Fruit fly (Drosophila melanogaster) whole organism, pupa: ENCODE measurements around the gene CG15014.
A peak's percentile ranks its signal among the peaks of the same experiment; 100 is the strongest.

ENCODE experiments used
- CG10348 ChIP-seq: fragments of 200-800 bp; sonication (Bioruptor generic); IDR thresholded peaks from 2 replicates; pipeline ENCODE4 v1.3.6; 2022; ENCODE audit warnings: missing biosample characterization, missing genetic modification characterization
- CG12605 ChIP-seq: fragments of 200-800 bp; sonication (Bioruptor generic); IDR thresholded peaks from 2 replicates; pipeline ENCODE4 v1.3.6; 2022; ENCODE audit warnings: missing biosample characterization, missing genetic modification characterization
- CG13204 ChIP-seq: fragments of 200-800 bp; sonication (Bioruptor generic); optimal IDR thresholded peaks from 2 replicates; lab custom pipeline; 2018; ENCODE audit warnings: missing biosample characterization, mild to moderate bottlenecking, missing genetic modification characterization, moderate library complexity
- CG14655 ChIP-seq: fragments of 200-800 bp; sonication (Bioruptor generic); optimal IDR thresholded peaks from 3 replicates; lab custom pipeline; 2017; ENCODE audit warnings: mild to moderate bottlenecking, missing biosample characterization, missing genetic modification reagents, missing genetic modification characterization
- CG15710 ChIP-seq: fragments of 200-800 bp; sonication (Bioruptor generic); optimal IDR thresholded peaks from 2 replicates; lab custom pipeline; 2018; ENCODE audit warnings: missing biosample characterization, mild to moderate bottlenecking, missing genetic modification characterization, moderate library complexity
- CG17806 ChIP-seq: fragments of 200-800 bp; sonication (Bioruptor generic); optimal IDR thresholded peaks from 2 replicates; lab custom pipeline; 2018; ENCODE audit warnings: missing biosample characterization, mild to moderate bottlenecking, missing genetic modification characterization, moderate library complexity
- CG32121 ChIP-seq: fragments of 200-800 bp; sonication (Bioruptor generic); IDR thresholded peaks from 2 replicates; pipeline ENCODE4 v1.3.6; 2022; ENCODE audit warnings: missing biosample characterization, missing genetic modification characterization
- CG34367 ChIP-seq: fragments of 200-800 bp; sonication (Bioruptor generic); optimal IDR thresholded peaks from 2 replicates; lab custom pipeline; 2018; ENCODE audit warnings: missing biosample characterization, mild to moderate bottlenecking, missing genetic modification characterization
- CG4496 ChIP-seq: fragments of 200-800 bp; sonication (Bioruptor generic); IDR thresholded peaks from 3 replicates; pipeline ENCODE4 v1.3.6; 2022; ENCODE audit warnings: missing biosample characterization, missing genetic modification characterization
- CG8159 ChIP-seq: fragments of 200-800 bp; sonication (Bioruptor generic); optimal IDR thresholded peaks from 3 replicates; lab custom pipeline; 2018; ENCODE audit warnings: missing biosample characterization, mild to moderate bottlenecking, missing genetic modification characterization, moderate library complexity
- CG8301 ChIP-seq: fragments of 200-800 bp; sonication (Bioruptor generic); optimal IDR thresholded peaks from 2 replicates; lab custom pipeline; 2018; ENCODE audit warnings: missing biosample characterization, mild to moderate bottlenecking, missing genetic modification characterization
- CG9948 ChIP-seq: fragments of 200-800 bp; sonication (Bioruptor generic); optimal IDR thresholded peaks from 2 replicates; lab custom pipeline; 2018; ENCODE audit warnings: missing biosample characterization, mild to moderate bottlenecking, missing genetic modification characterization, moderate library complexity
- D1 ChIP-seq: fragments of 200-800 bp; sonication (Bioruptor generic); optimal IDR thresholded peaks from 2 replicates; lab custom pipeline; 2018; ENCODE audit warnings: missing biosample characterization, mild to moderate bottlenecking, missing genetic modification characterization, moderate library complexity
- EcR ChIP-seq: fragments of 200-800 bp; sonication (Bioruptor generic); optimal IDR thresholded peaks from 3 replicates; lab custom pipeline; 2019; ENCODE audit warnings: missing biosample characterization, missing genetic modification characterization, mild to moderate bottlenecking, moderate library complexity, missing genetic modification reagents
- Ets98B ChIP-seq: fragments of 200-800 bp; sonication (Bioruptor generic); IDR thresholded peaks from 2 replicates; pipeline ENCODE4 v1.3.6; 2022; ENCODE audit warnings: missing biosample characterization, missing genetic modification characterization
- Pif1A ChIP-seq: fragments of 200-800 bp; sonication (Bioruptor generic); optimal IDR thresholded peaks from 3 replicates; lab custom pipeline; 2016; ENCODE audit warnings: missing biosample characterization, missing genetic modification characterization
- Pif1B ChIP-seq: fragments of 200-800 bp; sonication (Bioruptor generic); optimal IDR thresholded peaks from 3 replicates; lab custom pipeline; 2016; ENCODE audit warnings: missing biosample characterization, missing genetic modification characterization
- Snoo ChIP-seq: fragments of 200-800 bp; sonication (Bioruptor generic); optimal IDR thresholded peaks from 3 replicates; lab custom pipeline; 2017; ENCODE audit warnings: missing biosample characterization, mild to moderate bottlenecking, missing genetic modification characterization, inconsistent platforms
- fd96Ca ChIP-seq: fragments of 200-800 bp; sonication (Bioruptor generic); IDR thresholded peaks from 3 replicates; pipeline ENCODE4 v1.3.6; 2022; ENCODE audit warnings: missing biosample characterization, missing genetic modification characterization
- gl ChIP-seq: fragments of 200-800 bp; sonication (Bioruptor generic); optimal IDR thresholded peaks from 2 replicates; lab custom pipeline; 2018; ENCODE audit warnings: missing biosample characterization, mild to moderate bottlenecking, missing genetic modification characterization
- rn ChIP-seq: fragments of 200-800 bp; sonication (Bioruptor generic); IDR thresholded peaks from 2 replicates; pipeline ENCODE4 v1.3.6; 2022; ENCODE audit warnings: missing biosample characterization, missing genetic modification characterization

Gene CG15014

DNA sequence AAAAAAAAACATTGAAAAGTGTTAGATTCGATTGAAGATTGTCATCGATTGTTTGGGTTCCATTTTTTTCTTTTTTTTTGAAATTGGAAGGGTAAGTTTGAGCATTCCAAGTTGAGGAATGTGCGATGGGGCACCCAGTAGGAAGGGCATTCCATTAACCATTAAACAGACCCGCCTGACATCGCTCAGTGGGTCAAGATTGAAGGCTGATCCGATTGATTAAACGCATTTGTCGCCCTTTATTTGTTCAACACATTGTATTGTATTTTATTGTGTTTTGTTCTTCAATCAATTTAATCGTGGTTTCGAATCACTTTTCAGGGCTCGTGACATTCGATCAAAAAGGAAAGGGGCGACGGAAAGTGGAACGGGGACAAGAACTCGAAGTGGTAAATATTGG, 19.0 kb upstream of the CG15014 start:
- no peak for TF ChIP-seq CG9948 (tag; lab: Kevin White, UChicago)
- no peak for TF ChIP-seq gl
- no peak for TF ChIP-seq D1 (tag; lab: Kevin White, UChicago)
- no peak for TF ChIP-seq fd96Ca
- TF ChIP-seq CG8159 (tag; lab: Kevin White, UChicago), result no peak
- TF ChIP-seq CG4496 (GFP tag; lab: Robert Waterston, UW), result no peak
- no peak for TF ChIP-seq CG12605 (GFP tag; lab: Robert Waterston, UW)
- no peak for TF ChIP-seq CG15710 (tag; lab: Kevin White, UChicago)
- TF ChIP-seq CG32121, result no peak
- TF ChIP-seq CG14655, result no peak
- no peak for TF ChIP-seq CG8301 (tag; lab: Kevin White, UChicago)
- TF ChIP-seq CG34367 (tag; lab: Kevin White, UChicago), result no peak
- no peak for TF ChIP-seq Snoo (tag; lab: Kevin White, UChicago)
- TF ChIP-seq CG13204 (GFP tag; lab: Kevin White, UChicago), result no peak
- no peak for TF ChIP-seq EcR (GFP tag; lab: Kevin White, UChicago)
- TF ChIP-seq rn (GFP tag; lab: Robert Waterston, UW), result no peak
- TF ChIP-seq Ets98B (GFP tag; lab: Robert Waterston, UW), result no peak
- TF ChIP-seq Pif1B (GFP tag; lab: Kevin White, UChicago), result no peak

DNA sequence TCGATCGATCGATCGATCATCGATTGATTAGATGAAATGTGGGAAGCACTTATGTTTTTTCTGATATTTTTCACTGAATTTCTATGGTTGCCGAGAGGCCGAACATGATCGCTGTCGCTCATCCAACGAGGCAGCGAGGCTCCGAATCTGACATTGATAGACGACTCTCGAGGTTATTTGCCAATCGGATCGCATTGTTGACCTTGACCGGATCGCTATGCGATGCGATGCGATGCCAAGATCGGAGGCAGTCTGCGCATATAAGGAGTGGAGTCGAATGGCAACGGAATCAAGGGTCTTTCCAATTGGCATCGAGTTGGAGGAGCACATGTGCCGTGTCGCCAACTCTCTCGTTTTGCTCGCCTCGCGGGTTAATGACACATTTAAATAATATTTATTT, 18.2 kb upstream of the CG15014 start:
- TF ChIP-seq fd96Ca (no peak), Ets98B (GFP tag; lab: Robert Waterston, UW) (no peak), CG15710 (tag; lab: Kevin White, UChicago) (no peak), EcR (GFP tag; lab: Kevin White, UChicago) (no peak), Pif1A (GFP tag; lab: Kevin White, UChicago) (no peak), rn (GFP tag; lab: Robert Waterston, UW) (no peak), CG8159 (tag; lab: Kevin White, UChicago) (no peak), CG10348 (GFP tag; lab: Robert Waterston, UW) (no peak), CG17806 (tag; lab: Kevin White, UChicago) (no peak), CG4496 (GFP tag; lab: Robert Waterston, UW) (no peak), CG13204 (GFP tag; lab: Kevin White, UChicago) (no peak), CG12605 (GFP tag; lab: Robert Waterston, UW) (no peak), gl (no peak), CG32121 (no peak), CG8301 (tag; lab: Kevin White, UChicago) (no peak), D1 (tag; lab: Kevin White, UChicago) (no peak), Pif1B (GFP tag; lab: Kevin White, UChicago) (no peak)

DNA sequence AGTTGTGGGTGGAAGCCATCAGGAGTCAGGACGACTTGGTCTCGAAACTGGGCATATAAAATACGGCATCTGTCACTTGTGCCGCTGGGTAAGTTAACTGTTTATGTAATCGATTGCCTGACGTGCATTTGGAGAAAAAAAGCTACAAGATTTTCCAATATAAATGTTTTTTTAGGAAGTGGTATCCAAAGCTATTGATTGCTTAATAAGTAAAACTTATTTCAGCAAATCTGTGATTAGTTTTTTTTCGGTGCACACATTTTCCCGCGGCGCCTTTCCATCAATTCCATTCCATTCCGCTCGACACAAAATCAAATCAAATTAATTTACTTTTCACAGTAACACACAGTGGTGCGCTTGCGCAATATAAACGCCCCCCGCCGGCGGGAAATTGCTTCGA, 17.5 kb upstream of the CG15014 start:
- TF ChIP-seq CG32121 (peak; percentile 56; the same call in 1 of the 2 replicates), CG8301 (tag; lab: Kevin White, UChicago) (no peak), fd96Ca (no peak), Pif1B (GFP tag; lab: Kevin White, UChicago) (no peak), Ets98B (GFP tag; lab: Robert Waterston, UW) (peak; percentile 64), CG4496 (GFP tag; lab: Robert Waterston, UW) (peak; percentile 62; the same call in 2 of the 3 replicates)
- TF ChIP-seq, all 21 proteins: peak for 3

DNA sequence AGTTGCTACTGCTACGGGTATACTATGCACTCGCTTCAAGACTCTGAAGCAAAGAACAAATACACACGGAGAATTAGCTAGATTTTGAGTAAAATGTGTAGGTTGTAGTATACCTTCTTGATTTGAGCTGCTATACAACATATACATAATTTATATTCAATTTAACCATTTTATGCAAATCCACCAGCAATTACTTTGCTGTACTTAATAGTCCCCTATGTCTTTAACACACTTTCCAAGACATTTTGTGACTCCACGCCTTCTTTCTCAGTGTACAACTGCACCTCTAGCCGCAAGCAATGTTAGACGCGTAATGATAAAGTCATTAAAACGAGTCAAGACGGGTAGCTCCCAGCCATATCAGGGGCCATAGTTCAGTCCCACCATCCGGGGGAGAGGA, 14.5 kb upstream of the CG15014 start:
- TF ChIP-seq Snoo (tag; lab: Kevin White, UChicago) (no peak), CG17806 (tag; lab: Kevin White, UChicago) (peak; percentile 28), EcR (GFP tag; lab: Kevin White, UChicago) (no peak), fd96Ca (peak; percentile 55; the same call in 2 of the 3 replicates), D1 (tag; lab: Kevin White, UChicago) (no peak), CG15710 (tag; lab: Kevin White, UChicago) (no peak), CG12605 (GFP tag; lab: Robert Waterston, UW) (no peak), CG8301 (tag; lab: Kevin White, UChicago) (peak; percentile 69), Pif1B (GFP tag; lab: Kevin White, UChicago) (no peak), rn (GFP tag; lab: Robert Waterston, UW) (no peak), CG14655 (peak; percentile 79), CG32121 (peak; percentile 75), CG9948 (tag; lab: Kevin White, UChicago) (no peak), CG4496 (GFP tag; lab: Robert Waterston, UW) (peak; percentile 66; the same call in 2 of the 3 replicates), CG10348 (GFP tag; lab: Robert Waterston, UW) (no peak), gl (peak; percentile 50), CG34367 (tag; lab: Kevin White, UChicago) (no peak), CG8159 (tag; lab: Kevin White, UChicago) (peak; percentile 67), Pif1A (GFP tag; lab: Kevin White, UChicago) (peak; percentile 27), CG13204 (GFP tag; lab: Kevin White, UChicago) (no peak), Ets98B (GFP tag; lab: Robert Waterston, UW) (peak; percentile 70)
- TF ChIP-seq, all 21 proteins: peak for 10

DNA sequence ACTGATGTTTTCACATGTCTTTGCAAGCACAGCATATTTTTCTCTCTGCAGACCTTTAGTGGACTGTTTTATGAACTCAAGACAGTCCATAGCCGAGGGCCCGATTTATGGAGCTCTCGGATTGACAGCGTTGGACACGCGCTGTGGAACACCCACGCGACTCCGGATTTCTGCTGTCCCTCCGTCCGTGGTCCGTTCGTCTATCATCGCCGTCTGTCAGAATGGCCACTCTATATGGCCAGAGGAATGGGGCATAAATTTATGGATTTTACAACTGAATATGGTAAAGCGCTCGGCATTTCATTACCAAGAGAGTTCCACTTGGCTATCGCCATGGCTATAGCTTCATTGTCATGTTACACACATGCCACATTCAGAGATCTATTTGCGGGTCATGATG, 6.0 kb upstream of the CG15014 start:
- TF ChIP-seq CG17806 (tag; lab: Kevin White, UChicago) (no peak), CG8301 (tag; lab: Kevin White, UChicago) (no peak), CG4496 (GFP tag; lab: Robert Waterston, UW) (no peak), CG8159 (tag; lab: Kevin White, UChicago) (no peak), D1 (tag; lab: Kevin White, UChicago) (no peak), CG15710 (tag; lab: Kevin White, UChicago) (no peak), EcR (GFP tag; lab: Kevin White, UChicago) (no peak), Pif1B (GFP tag; lab: Kevin White, UChicago) (no peak)
